Worm (Caenorhabditis elegans): ENCODE data around the gene prp-9.

DNA sequence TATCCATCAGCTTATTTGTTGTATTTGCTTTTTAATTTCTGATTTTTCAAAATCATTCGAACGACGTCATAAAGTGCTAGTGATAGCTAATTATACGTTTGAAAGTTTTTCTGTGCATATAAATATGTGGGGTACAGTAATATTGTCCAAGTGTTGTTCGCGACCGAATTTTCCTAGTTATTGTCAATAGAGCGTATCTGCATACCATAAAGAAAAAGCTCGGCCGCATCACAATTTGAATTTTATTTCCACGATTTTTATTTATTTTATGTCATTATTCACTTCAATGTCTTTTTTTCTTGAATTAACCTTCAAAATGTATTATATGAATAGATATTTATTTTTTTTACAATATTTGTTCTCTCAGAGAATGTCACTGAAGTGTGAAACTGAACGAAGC lies 8.4 kb downstream of the prp-9 start, which contains the start of gene rnh-2:
- TF ChIP-seq hlh-6 (tag; optimal IDR thresholded peaks at IDR 0.05) (no peak), ceh-18 (tag; optimal IDR thresholded peaks at IDR 0.05) (no peak), ama-1 (optimal IDR thresholded peaks at IDR 0.05) (no peak), ceh-9 (tag; optimal IDR thresholded peaks at IDR 0.05) (no peak), ceh-22 (tag; optimal IDR thresholded peaks at IDR 0.05) (no peak), ceh-14 (tag; optimal IDR thresholded peaks at IDR 0.05) (peak; percentile 39), mec-3 (tag; optimal IDR thresholded peaks at IDR 0.05; ENCODE audit: borderline replicate concordance) (no peak), che-1 (tag; optimal IDR thresholded peaks at IDR 0.05) (no peak)
